Worm (Caenorhabditis elegans) whole organism, midembryonic: ENCODE measurements around the gene R155.3.

Source experiments
- cog-1 ChIP-seq: sonication (generic microtip); optimal IDR thresholded peaks from 2 replicates; lab custom pipeline; 2016; ENCODE audit warnings: missing genetic modification characterization, missing compliant biosample characterization
- flt-1 ChIP-seq: fragments of 200-800 bp; sonication (Bioruptor generic); IDR thresholded peaks from 2 replicates; pipeline ENCODE4 v1.3.6; 2022; ENCODE audit warnings: missing genetic modification characterization, missing compliant biosample characterization
- klf-2 ChIP-seq: fragments of 200-800 bp; sonication (Bioruptor generic); conservative IDR thresholded peaks from 2 replicates; pipeline ENCODE4 v1.3.6; 2022; ENCODE audit warnings: missing genetic modification reagents, missing genetic modification characterization, missing compliant biosample characterization
- med-1 ChIP-seq: sonication (generic microtip); optimal IDR thresholded peaks from 2 replicates; lab custom pipeline; 2017; ENCODE audit warnings: missing genetic modification characterization, mild to moderate bottlenecking, missing compliant biosample characterization, antibody characterized with exemption, missing genetic modification reagents; ENCODE audit not compliant: insufficient read depth
- tab-1 ChIP-seq: fragments of 200-800 bp; sonication (Bioruptor generic); IDR thresholded peaks from 2 replicates; pipeline ENCODE4 v1.3.6; 2022; ENCODE audit warnings: missing genetic modification characterization, missing compliant biosample characterization
- ztf-23 ChIP-seq: fragments of 200-800 bp; sonication (Bioruptor generic); IDR thresholded peaks from 2 replicates; pipeline ENCODE4 v1.3.6; 2022; ENCODE audit warnings: missing genetic modification reagents, missing genetic modification characterization, missing compliant biosample characterization

ce11 chrIII:1951388-1951787, 25.2 kb downstream of the R155.3 start, which contains the start of gene F53A3.7:
- TF ChIP-seq tab-1 (GFP tag; lab: Robert Waterston, UW) = no peak
- no peak for TF ChIP-seq flt-1 (GFP tag; lab: Robert Waterston, UW)
- TF ChIP-seq ztf-23 (GFP tag; lab: Robert Waterston, UW) = no peak
- no peak for TF ChIP-seq klf-2 (GFP tag; lab: Robert Waterston, UW)
- no peak for TF ChIP-seq cog-1 (tag; lab: Kevin White, UChicago)
- TF ChIP-seq med-1 (GFP tag; lab: Kevin White, UChicago) = no peak
